Fruit fly (Drosophila melanogaster) whole organism, adult: ENCODE measurements around the gene chico.

Source experiments
- CG11617 ChIP-seq: fragments of 200-800 bp; sonication (Bioruptor generic); optimal IDR thresholded peaks from 2 replicates; lab custom pipeline; 2017; ENCODE audit warnings: mild to moderate bottlenecking, missing biosample characterization, missing genetic modification reagents, missing genetic modification characterization
- CG14711 ChIP-seq: fragments of 200-800 bp; sonication (Bioruptor generic); optimal IDR thresholded peaks from 2 replicates; lab custom pipeline; 2018; ENCODE audit warnings: missing biosample characterization, mild to moderate bottlenecking, missing genetic modification characterization, moderate library complexity
- CG5204 ChIP-seq: fragments of 200-800 bp; sonication (Bioruptor generic); optimal IDR thresholded peaks from 2 replicates; lab custom pipeline; 2016; ENCODE audit warnings: missing biosample characterization, missing genetic modification characterization
- Clk ChIP-seq: fragments of 200-800 bp; sonication (Bioruptor generic); optimal IDR thresholded peaks from 2 replicates; lab custom pipeline; 2017; ENCODE audit warnings: missing biosample characterization, missing genetic modification characterization
- Crg-1 ChIP-seq: fragments of 200-800 bp; sonication (Bioruptor generic); optimal IDR thresholded peaks from 2 replicates; lab custom pipeline; 2016; ENCODE audit warnings: missing biosample characterization, missing genetic modification characterization
- Mnt ChIP-seq: fragments of 200-800 bp; sonication (Bioruptor generic); optimal IDR thresholded peaks from 2 replicates; lab custom pipeline; 2016; ENCODE audit warnings: missing biosample characterization, mild to moderate bottlenecking, missing genetic modification characterization
- bab1 ChIP-seq: fragments of 200-800 bp; sonication (Bioruptor generic); optimal IDR thresholded peaks from 3 replicates; lab custom pipeline; 2019; ENCODE audit warnings: missing biosample characterization, mild to moderate bottlenecking, missing genetic modification characterization, moderate library complexity
- cic ChIP-seq: fragments of 200-800 bp; sonication (Bioruptor generic); optimal IDR thresholded peaks from 2 replicates; lab custom pipeline; 2017; ENCODE audit warnings: missing biosample characterization, mild to moderate bottlenecking, missing genetic modification characterization, moderate library complexity
- cnc ChIP-seq, 2 experiments: fragments of >200 bp; optimal IDR thresholded peaks; 2 replicates each; lab custom pipeline; 2017
- kay ChIP-seq: fragments of 200-800 bp; sonication (Bioruptor generic); peaks from one replicate; lab custom pipeline; 2016; ENCODE audit warnings: missing biosample characterization, missing genetic modification characterization, borderline replicate concordance
- ovo ChIP-seq: fragments of 200-800 bp; sonication (Bioruptor generic); optimal IDR thresholded peaks from 2 replicates; lab custom pipeline; 2016; ENCODE audit warnings: missing biosample characterization, missing genetic modification characterization
- toe ChIP-seq: fragments of 200-800 bp; sonication (Bioruptor generic); optimal IDR thresholded peaks from 2 replicates; lab custom pipeline; 2016; ENCODE audit warnings: missing biosample characterization, missing genetic modification characterization

DNA sequence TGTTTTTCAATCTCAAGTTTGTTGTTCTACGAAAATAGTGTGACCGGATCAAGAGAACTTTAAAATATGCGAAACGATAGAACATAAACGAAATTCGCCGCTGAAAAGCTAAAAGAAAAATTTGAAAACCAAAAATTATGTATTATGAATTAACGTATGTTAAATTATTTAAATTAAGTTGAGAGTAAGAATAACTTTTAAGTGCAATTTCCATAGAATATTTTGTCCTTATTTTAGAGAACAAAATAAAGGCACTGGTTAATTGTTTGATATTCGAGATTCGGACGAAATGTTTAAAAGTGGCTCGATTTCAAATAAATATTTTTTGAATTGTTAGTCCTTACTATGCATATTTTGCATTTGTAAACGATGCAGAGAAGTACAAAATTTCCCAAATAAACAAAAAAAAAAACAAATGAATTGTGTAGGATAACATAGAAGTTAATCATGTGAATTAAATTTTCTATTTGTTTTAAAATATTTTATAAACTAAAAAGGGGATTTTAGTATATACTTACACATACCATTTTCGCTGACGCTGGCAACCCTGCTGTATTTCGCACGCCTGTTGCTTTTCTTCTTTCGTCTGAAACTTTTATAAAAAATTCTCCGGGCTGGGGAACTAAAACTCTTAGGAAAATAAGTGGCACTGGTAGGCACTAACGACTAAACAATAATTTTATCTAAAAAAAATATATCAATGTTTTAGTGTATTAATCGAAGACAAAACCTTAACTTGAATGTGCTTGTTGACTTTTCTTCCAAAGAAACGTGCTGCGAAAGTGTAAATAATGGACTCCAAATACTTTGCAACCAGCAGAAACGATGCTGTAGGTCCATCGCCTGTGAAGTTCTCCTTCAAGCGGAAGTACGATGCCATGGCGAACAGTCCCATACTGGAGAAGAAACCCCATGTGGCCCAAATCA is 36.0 kb downstream of the chico start, which contains the start of the genes CG5727 and ath:
- TF ChIP-seq ovo, result no peak
- peak; percentile 11 for TF ChIP-seq Crg-1 (GFP tag; lab: Kevin White, UChicago)
- peak; percentile 67 for TF ChIP-seq kay (GFP tag; lab: Kevin White, UChicago)
- peak; percentile 15 for TF ChIP-seq Mnt (GFP tag; lab: Kevin White, UChicago)
- no peak for TF ChIP-seq toe
- no peak for TF ChIP-seq cic (GFP tag; lab: Kevin White, UChicago)
- peak; percentile 85 for TF ChIP-seq CG14711 (tag; lab: Kevin White, UChicago)
- no peak for TF ChIP-seq CG5204 (GFP tag; lab: Kevin White, UChicago)
- TF ChIP-seq Clk (GFP tag; lab: Kevin White, UChicago), result no peak
- no peak for TF ChIP-seq cnc (optimal IDR thresholded peaks at IDR 0.05; lab: Kevin White, UChicago)
- TF ChIP-seq CG11617 (GFP tag; lab: Kevin White, UChicago), result peak; percentile 21
- TF ChIP-seq bab1 (GFP tag; lab: Kevin White, UChicago), result no peak
